Worm (Caenorhabditis elegans): ENCODE measurements around the gene F46E10.3.

DNA sequence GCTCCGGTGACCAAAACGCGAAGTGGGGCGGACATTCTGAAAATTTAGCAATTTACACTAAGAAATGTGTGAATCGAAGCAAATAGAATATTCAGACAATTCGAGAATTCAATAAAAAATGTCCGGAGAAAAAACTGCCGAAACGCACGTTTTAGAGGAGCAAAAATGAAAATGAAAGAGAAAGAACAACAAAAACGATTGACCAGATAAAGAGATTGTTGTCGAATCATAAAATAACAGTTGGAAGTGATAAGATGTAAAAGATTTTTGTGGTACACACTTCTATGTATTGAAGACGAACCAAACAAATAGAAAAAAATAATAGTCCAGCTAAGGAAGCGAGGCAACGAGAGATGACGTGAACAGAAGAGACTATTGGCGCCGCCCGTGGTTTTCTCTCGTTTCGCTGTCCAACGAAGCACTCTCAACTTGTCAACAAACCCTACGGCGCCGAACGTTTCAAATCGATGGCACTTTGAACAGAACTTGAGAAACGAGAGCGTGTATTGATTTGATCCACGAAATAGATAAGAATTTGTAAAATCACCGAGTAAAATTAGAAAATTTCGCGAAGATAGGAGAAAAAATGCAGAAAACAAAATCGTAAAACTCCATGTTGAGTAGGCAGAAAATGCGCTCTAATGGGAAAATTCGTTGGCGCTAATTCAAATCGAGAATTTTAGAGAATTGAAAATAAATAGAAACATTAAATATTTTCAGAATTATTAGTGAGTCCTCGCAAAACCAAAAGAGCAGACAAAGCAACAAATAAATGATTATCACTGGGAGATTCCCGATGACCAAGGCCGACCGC is 1.4 kb upstream of the F46E10.3 start, which contains the start of gene mdh-1:
- TF ChIP-seq ceh-6 (GFP tag; optimal IDR thresholded peaks at IDR 0.05): no peak
- no peak for TF ChIP-seq ceh-2 (tag; optimal IDR thresholded peaks at IDR 0.05)
- TF ChIP-seq ets-4 (tag; optimal IDR thresholded peaks at IDR 0.05): no peak
- no peak for TF ChIP-seq unc-86 (tag; optimal IDR thresholded peaks at IDR 0.05)
- no peak for TF ChIP-seq ceh-31 (tag; optimal IDR thresholded peaks at IDR 0.05)
